Worm (Caenorhabditis elegans) whole organism, L2 larva: ENCODE measurements around the gene pigg-1.

Source experiments
- ama-1 ChIP-seq: fragments of 150-350 bp; optimal IDR thresholded peaks from 2 replicates; lab custom pipeline; 2018; ENCODE audit warnings: inconsistent platforms
- mdl-1 ChIP-seq, 2 experiments: fragments of 150-350 bp in 1 of 2; sonication (generic microtip) in 1 of 2; optimal IDR thresholded peaks; 2 replicates each; lab custom pipeline; 2017; ENCODE audit warnings: missing biosample characterization in 2 of 2, missing genetic modification characterization in 2 of 2

DNA sequence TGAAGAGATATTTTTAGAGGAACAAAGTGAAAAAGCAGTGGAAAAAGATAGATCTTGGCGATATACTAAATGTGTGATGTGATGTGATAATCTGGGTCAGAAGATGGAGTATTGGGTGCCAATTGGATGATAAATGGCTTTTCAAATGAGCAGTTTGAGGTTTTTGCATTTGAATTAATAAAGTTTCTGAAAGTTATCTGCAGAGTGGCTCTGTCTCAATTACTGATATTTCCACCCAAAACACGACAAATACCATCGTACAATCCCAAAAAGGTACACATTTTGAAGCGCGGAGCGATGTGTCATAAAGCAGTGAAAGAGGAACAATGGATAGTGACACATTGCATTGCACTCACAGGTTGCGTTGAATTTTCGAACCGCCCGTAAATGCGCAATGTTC lies 39.5 kb upstream of the pigg-1 start:
- no peak for TF ChIP-seq ama-1 (lab: Kevin White, UChicago)
- TF ChIP-seq mdl-1 (tag; optimal IDR thresholded peaks at IDR 0.05; lab: Kevin White, UChicago), result no peak
